Fruit fly (Drosophila melanogaster): ENCODE results near the gene Irc.
A peak's percentile ranks its signal among the peaks of the same experiment; 100 is the strongest.

Irc gene

DNA sequence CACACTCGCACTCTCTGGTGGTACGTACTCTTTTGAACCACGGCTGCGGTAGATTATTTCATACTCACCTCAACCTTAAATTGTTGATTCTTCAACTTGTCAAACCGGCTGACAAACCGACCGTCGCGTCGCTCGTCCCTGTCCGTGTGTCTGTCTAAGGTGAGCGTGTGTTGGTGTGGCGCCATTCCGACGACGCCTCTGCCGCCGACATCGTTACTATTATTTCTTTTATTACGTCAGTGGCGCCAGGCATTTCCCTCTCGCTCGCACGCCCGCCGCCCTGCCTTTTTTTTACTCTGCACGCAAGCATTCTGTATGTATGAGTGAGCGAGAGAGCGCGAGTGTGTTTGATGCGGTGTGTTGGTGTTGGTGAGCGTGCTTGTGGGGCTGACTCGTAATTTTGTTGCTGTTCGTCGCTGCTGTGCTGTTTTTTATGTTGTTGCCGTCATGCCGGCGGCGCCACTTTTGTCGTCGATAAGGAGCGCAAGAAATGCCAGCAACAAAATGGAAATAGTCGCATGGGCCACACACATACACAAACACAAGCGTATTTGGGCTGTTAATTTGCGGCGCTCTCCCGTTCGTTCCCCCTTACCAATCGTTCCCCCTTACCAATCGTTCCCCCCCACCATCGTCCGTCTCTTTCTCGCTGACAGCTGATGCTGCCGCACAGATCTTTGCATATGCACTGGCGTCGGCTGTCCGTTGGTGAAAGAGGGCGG is 53.7 kb downstream of the Irc start (continued):
- TF ChIP-seq CG1621 (tag; optimal IDR thresholded peaks at IDR 0.05) (peak; percentile 72), Eip78C (GFP tag) (peak; percentile 68), CG8632 (GFP tag; optimal IDR thresholded peaks at IDR 0.05) (no peak), Ets21C (GFP tag; optimal IDR thresholded peaks at IDR 0.05) (no peak), Hr39 (GFP tag; optimal IDR thresholded peaks at IDR 0.05) (no peak), svp (GFP tag) (peak; percentile 81), CG6854 (GFP tag; optimal IDR thresholded peaks at IDR 0.05) (peak; percentile 81), fkh (GFP tag; optimal IDR thresholded peaks at IDR 0.05) (peak; percentile 91), CG34406 (GFP tag; optimal IDR thresholded peaks at IDR 0.05) (no peak), esn (GFP tag; optimal IDR thresholded peaks at IDR 0.05) (peak; percentile 28), CG10631 (GFP tag; optimal IDR thresholded peaks at IDR 0.05) (no peak), pdm3 (GFP tag; optimal IDR thresholded peaks at IDR 0.05) (peak; percentile 8), topi (GFP tag; optimal IDR thresholded peaks at IDR 0.05) (peak; percentile 19), CG6276 (GFP tag; optimal IDR thresholded peaks at IDR 0.05) (peak; percentile 63), Gug (GFP tag; IDR thresholded peaks at IDR 0.05) (peak; percentile 39; the same call in 1 of the 2 replicates)
